Fruit fly (Drosophila melanogaster) whole organism, embryonic: ENCODE data around the gene CG5608.

Source experiments
- ATbp ChIP-seq: fragments of 200-800 bp; sonication (Bioruptor generic); optimal IDR thresholded peaks from 2 replicates; lab custom pipeline; 2017; ENCODE audit warnings: missing biosample characterization, mild to moderate bottlenecking, missing genetic modification characterization, missing genetic modification reagents
- CG10209 ChIP-seq: fragments of 200-800 bp; sonication (Bioruptor generic); optimal IDR thresholded peaks from 3 replicates; lab custom pipeline; 2017; ENCODE audit warnings: missing biosample characterization, mild to moderate bottlenecking, missing genetic modification characterization, missing genetic modification reagents
- CG1024 ChIP-seq: fragments of 200-800 bp; sonication (Bioruptor generic); IDR thresholded peaks from 2 replicates; pipeline ENCODE4 v1.3.6; 2022; ENCODE audit warnings: missing biosample characterization, missing genetic modification characterization
- CG10654 ChIP-seq: fragments of 200-800 bp; sonication (Bioruptor generic); optimal IDR thresholded peaks from 2 replicates; lab custom pipeline; 2016; ENCODE audit warnings: missing biosample characterization, missing genetic modification characterization
- CG10959 ChIP-seq: fragments of 200-800 bp; sonication (Bioruptor generic); IDR thresholded peaks from 2 replicates; pipeline ENCODE4 v1.3.6; 2022; ENCODE audit warnings: missing biosample characterization, missing genetic modification characterization
- CG10979 ChIP-seq: fragments of 200-800 bp; sonication (Bioruptor generic); optimal IDR thresholded peaks from 2 replicates; lab custom pipeline; 2018; ENCODE audit warnings: missing biosample characterization, mild to moderate bottlenecking, missing genetic modification characterization, moderate library complexity
- CG15269 ChIP-seq: fragments of 200-800 bp; sonication (Bioruptor generic); optimal IDR thresholded peaks from 2 replicates; lab custom pipeline; 2018; ENCODE audit warnings: missing biosample characterization, mild to moderate bottlenecking, missing genetic modification characterization, moderate library complexity
- CG15696 ChIP-seq: fragments of 200-800 bp; sonication (Bioruptor generic); optimal IDR thresholded peaks from 2 replicates; lab custom pipeline; 2019; ENCODE audit warnings: missing biosample characterization, mild to moderate bottlenecking, missing genetic modification characterization, moderate library complexity
- CG1647 ChIP-seq: fragments of 200-800 bp; sonication (Bioruptor generic); optimal IDR thresholded peaks from 3 replicates; lab custom pipeline; 2016; ENCODE audit warnings: missing biosample characterization, missing genetic modification characterization
- CG16863 ChIP-seq: fragments of 200-800 bp; sonication (Bioruptor generic); optimal IDR thresholded peaks from 3 replicates; lab custom pipeline; 2016; ENCODE audit warnings: missing biosample characterization, missing genetic modification characterization
- CG17612 ChIP-seq: fragments of 200-800 bp; sonication (Bioruptor generic); IDR thresholded peaks from 2 replicates; pipeline ENCODE4 v1.3.6; 2022; ENCODE audit warnings: missing biosample characterization, missing genetic modification characterization
- CG17829 ChIP-seq: fragments of 200-800 bp; optimal IDR thresholded peaks from 2 replicates; lab custom pipeline; 2019; ENCODE audit warnings: missing biosample characterization, mild to moderate bottlenecking, missing genetic modification characterization, moderate library complexity
- CG1792 ChIP-seq: fragments of 200-800 bp; sonication (Bioruptor generic); optimal IDR thresholded peaks from 2 replicates; lab custom pipeline; 2016; ENCODE audit warnings: missing biosample characterization, missing genetic modification characterization
- CG2678 ChIP-seq: fragments of 200-800 bp; sonication (Bioruptor generic); optimal IDR thresholded peaks from 3 replicates; lab custom pipeline; 2019; ENCODE audit warnings: missing biosample characterization, mild to moderate bottlenecking, missing genetic modification characterization, moderate library complexity
- CG2889 ChIP-seq: fragments of 200-800 bp; sonication (Bioruptor generic); IDR thresholded peaks from 3 replicates; pipeline ENCODE4 v1.3.6; 2022; ENCODE audit warnings: missing biosample characterization, missing genetic modification characterization
- CG31388 ChIP-seq: fragments of 200-800 bp; sonication (Bioruptor generic); optimal IDR thresholded peaks from 2 replicates; lab custom pipeline; 2016; ENCODE audit warnings: missing biosample characterization, missing genetic modification characterization
- CG32772 ChIP-seq: fragments of 200-800 bp; sonication (Bioruptor generic); IDR thresholded peaks from 2 replicates; pipeline ENCODE4 v1.3.6; 2022; ENCODE audit warnings: missing biosample characterization, missing genetic modification characterization
- CG34422 ChIP-seq: fragments of 200-800 bp; sonication (Bioruptor generic); IDR thresholded peaks from 3 replicates; pipeline ENCODE4 v1.3.6; 2022; ENCODE audit warnings: missing biosample characterization, missing genetic modification characterization
- CG3995 ChIP-seq: fragments of 200-800 bp; sonication (Bioruptor generic); optimal IDR thresholded peaks from 3 replicates; lab custom pipeline; 2016; ENCODE audit warnings: missing biosample characterization, missing genetic modification characterization
- CG5180 ChIP-seq: fragments of 200-800 bp; sonication (Bioruptor generic); optimal IDR thresholded peaks from 3 replicates; lab custom pipeline; 2017; ENCODE audit warnings: missing biosample characterization, missing genetic modification characterization, mild to moderate bottlenecking, moderate library complexity, missing genetic modification reagents
- CG6683 ChIP-seq: fragments of 200-800 bp; sonication (Bioruptor generic); optimal IDR thresholded peaks from 2 replicates; lab custom pipeline; 2017; ENCODE audit warnings: missing biosample characterization, mild to moderate bottlenecking, missing genetic modification characterization, missing genetic modification reagents
- CG9876 ChIP-seq: fragments of 200-800 bp; sonication (Bioruptor generic); optimal IDR thresholded peaks from 2 replicates; lab custom pipeline; 2016; ENCODE audit warnings: missing biosample characterization, missing genetic modification characterization
- Elba2 ChIP-seq: fragments of 200-800 bp; sonication (Bioruptor generic); optimal IDR thresholded peaks from 3 replicates; lab custom pipeline; 2016; ENCODE audit warnings: missing biosample characterization, missing genetic modification characterization
- Ets65A ChIP-seq: fragments of 200-800 bp; sonication (Bioruptor generic); peaks from one replicate; lab custom pipeline; 2016; ENCODE audit warnings: missing biosample characterization, missing genetic modification characterization
- Jarid2 ChIP-seq: fragments of 200-800 bp; sonication (Bioruptor generic); optimal IDR thresholded peaks from 3 replicates; lab custom pipeline; 2017; ENCODE audit warnings: mild to moderate bottlenecking, missing biosample characterization, missing genetic modification reagents, missing genetic modification characterization
- Mes4 ChIP-seq: fragments of 200-800 bp; sonication (Bioruptor generic); optimal IDR thresholded peaks from 2 replicates; lab custom pipeline; 2016; ENCODE audit warnings: missing biosample characterization, missing genetic modification characterization
- Nf-YA ChIP-seq: fragments of 200-800 bp; sonication (Bioruptor generic); IDR thresholded peaks from 2 replicates; pipeline ENCODE4 v1.3.6; 2022; ENCODE audit warnings: missing biosample characterization, missing genetic modification characterization
- Poxn ChIP-seq: fragments of 200-800 bp; sonication (Bioruptor generic); IDR thresholded peaks from 2 replicates; pipeline ENCODE4 v1.3.6; 2022; ENCODE audit warnings: missing biosample characterization, missing genetic modification characterization
- Ravus ChIP-seq: fragments of 200-800 bp; sonication (Bioruptor generic); IDR thresholded peaks from 2 replicates; pipeline ENCODE4 v1.3.6; 2022; ENCODE audit warnings: missing biosample characterization, missing genetic modification characterization
- ara ChIP-seq: fragments of 200-800 bp; sonication (Bioruptor generic); IDR thresholded peaks from 2 replicates; pipeline ENCODE4 v1.3.6; 2022; ENCODE audit warnings: missing biosample characterization, missing genetic modification characterization
- cad ChIP-seq: fragments of >200 bp; optimal IDR thresholded peaks from 2 replicates; lab custom pipeline; 2017; ENCODE audit warnings: missing biosample characterization, missing genetic modification characterization
- chif ChIP-seq, 2 experiments: fragments of 200-800 bp; sonication (Bioruptor generic); optimal IDR thresholded peaks; 3 replicates each; lab custom pipeline; 2016; ENCODE audit warnings: missing biosample characterization in 2 of 2, missing genetic modification characterization in 2 of 2
- chm ChIP-seq: fragments of 200-800 bp; sonication (Bioruptor generic); IDR thresholded peaks from 2 replicates; pipeline ENCODE4 v1.3.6; 2022; ENCODE audit warnings: missing biosample characterization, missing genetic modification characterization
- ci ChIP-seq: fragments of 200-800 bp; sonication (Bioruptor generic); IDR thresholded peaks from 3 replicates; pipeline ENCODE4 v1.3.6; 2022; ENCODE audit warnings: missing biosample characterization, missing genetic modification characterization
- crol ChIP-seq: fragments of 200-800 bp; sonication (Bioruptor generic); IDR thresholded peaks from 2 replicates; pipeline ENCODE4 v1.3.6; 2022; ENCODE audit warnings: missing biosample characterization, missing genetic modification characterization
- da ChIP-seq: fragments of 200-800 bp; sonication (Bioruptor generic); optimal IDR thresholded peaks from 2 replicates; lab custom pipeline; 2016; ENCODE audit warnings: missing biosample characterization, missing genetic modification characterization
- dysf ChIP-seq: fragments of 200-800 bp; sonication (Bioruptor generic); IDR thresholded peaks from 3 replicates; pipeline ENCODE4 v1.3.6; 2022; ENCODE audit warnings: missing biosample characterization, missing genetic modification characterization
- fu2 ChIP-seq: fragments of 200-800 bp; sonication (Bioruptor generic); optimal IDR thresholded peaks from 2 replicates; lab custom pipeline; 2016; ENCODE audit warnings: missing biosample characterization, missing genetic modification characterization
- gce ChIP-seq: fragments of 200-800 bp; sonication (Bioruptor generic); IDR thresholded peaks from 3 replicates; pipeline ENCODE4 v1.3.6; 2022; ENCODE audit warnings: missing biosample characterization, missing genetic modification characterization
- ham ChIP-seq: fragments of 200-800 bp; sonication (Bioruptor generic); IDR thresholded peaks from 2 replicates; pipeline ENCODE4 v1.3.6; 2022; ENCODE audit warnings: missing biosample characterization, missing genetic modification characterization
- kay ChIP-seq: fragments of 200-800 bp; sonication (Bioruptor generic); optimal IDR thresholded peaks from 2 replicates; lab custom pipeline; 2016; ENCODE audit warnings: missing biosample characterization, missing genetic modification characterization
- maf-S ChIP-seq: fragments of 200-800 bp; sonication (Bioruptor generic); optimal IDR thresholded peaks from 2 replicates; lab custom pipeline; 2016; ENCODE audit warnings: missing biosample characterization, missing genetic modification characterization
- nau ChIP-seq: fragments of 200-800 bp; sonication (Bioruptor generic); optimal IDR thresholded peaks from 3 replicates; lab custom pipeline; 2017; ENCODE audit warnings: missing biosample characterization, mild to moderate bottlenecking, missing genetic modification characterization, missing genetic modification reagents
- nerfin-2 ChIP-seq: fragments of 200-800 bp; sonication (Bioruptor generic); IDR thresholded peaks from 2 replicates; pipeline ENCODE4 v1.3.6; 2022; ENCODE audit warnings: missing biosample characterization, missing genetic modification characterization; ENCODE audit not compliant: partially characterized antibody
- onecut ChIP-seq: fragments of 200-800 bp; sonication (Bioruptor generic); IDR thresholded peaks from 2 replicates; pipeline ENCODE4 v1.3.6; 2022; ENCODE audit warnings: missing biosample characterization, missing genetic modification characterization
- peb ChIP-seq: fragments of 200-800 bp; sonication (Bioruptor generic); IDR thresholded peaks from 2 replicates; pipeline ENCODE4 v1.3.6; 2022; ENCODE audit warnings: missing biosample characterization, missing genetic modification characterization
- rib ChIP-seq: fragments of 200-800 bp; sonication (Bioruptor generic); IDR thresholded peaks from 2 replicates; pipeline ENCODE4 v1.3.6; 2022; ENCODE audit warnings: missing biosample characterization, missing genetic modification characterization
- schlank ChIP-seq: fragments of 200-800 bp; sonication (Bioruptor generic); optimal IDR thresholded peaks from 2 replicates; lab custom pipeline; 2018; ENCODE audit warnings: missing biosample characterization, mild to moderate bottlenecking, missing genetic modification characterization
- shn ChIP-seq: fragments of 200-800 bp; sonication (Bioruptor generic); optimal IDR thresholded peaks from 3 replicates; lab custom pipeline; 2016; ENCODE audit warnings: missing biosample characterization, missing genetic modification characterization
- sima ChIP-seq: fragments of 200-800 bp; sonication (Bioruptor generic); optimal IDR thresholded peaks from 2 replicates; lab custom pipeline; 2016; ENCODE audit warnings: missing biosample characterization, missing genetic modification characterization
- tap ChIP-seq: fragments of 200-800 bp; optimal IDR thresholded peaks from 3 replicates; lab custom pipeline; 2019; ENCODE audit warnings: missing biosample characterization, mild to moderate bottlenecking, missing genetic modification characterization, moderate library complexity
- vnd ChIP-seq: fragments of 200-800 bp; sonication (Bioruptor generic); IDR thresholded peaks from 3 replicates; pipeline ENCODE4 v1.3.6; 2022; ENCODE audit warnings: missing biosample characterization, missing genetic modification characterization; ENCODE audit not compliant: partially characterized antibody

CG5608 gene

dm6 chr3R:12422379-12422975 lies 42.6 kb downstream of the CG5608 start, which contains the start of the genes Scgbeta and CG17202 (continued):
- no peak for TF ChIP-seq Poxn
- no peak for TF ChIP-seq Mes4
- TF ChIP-seq gce (GFP tag; lab: Robert Waterston, UW) = no peak
- TF ChIP-seq CG17829 (tag; lab: Kevin White, UChicago) = peak; percentile 27
- TF ChIP-seq CG1647 (GFP tag; lab: Kevin White, UChicago) = no peak
- TF ChIP-seq ham = no peak
- TF ChIP-seq ara = no peak
- no peak for TF ChIP-seq dysf (GFP tag; lab: Robert Waterston, UW)
- no peak for TF ChIP-seq CG2889 (GFP tag; lab: Robert Waterston, UW)
- no peak for TF ChIP-seq CG32772 (GFP tag; lab: Robert Waterston, UW)
- TF ChIP-seq CG15696 (tag; lab: Kevin White, UChicago) = no peak
- no peak for TF ChIP-seq CG16863 (GFP tag; lab: Kevin White, UChicago)
- no peak for TF ChIP-seq Ravus (GFP tag; lab: Robert Waterston, UW)
- TF ChIP-seq CG10654 (GFP tag; lab: Kevin White, UChicago) = no peak
- no peak for TF ChIP-seq shn (GFP tag; lab: Kevin White, UChicago)
- no peak for TF ChIP-seq Elba2 (GFP tag; lab: Kevin White, UChicago)
- no peak for TF ChIP-seq nau
- no peak for TF ChIP-seq kay (GFP tag; lab: Kevin White, UChicago)
- TF ChIP-seq Ets65A (GFP tag; lab: Kevin White, UChicago) = peak; percentile 49
- TF ChIP-seq chif (GFP tag; optimal IDR thresholded peaks at IDR 0.05; lab: Kevin White, UChicago) = peak in 1 of 2 experiments; percentile 8
- TF ChIP-seq rib (GFP tag; lab: Robert Waterston, UW) = no peak
- TF ChIP-seq fu2 (GFP tag; lab: Kevin White, UChicago) = peak; percentile 38
- no peak for TF ChIP-seq CG9876 (GFP tag; lab: Kevin White, UChicago)
- TF ChIP-seq CG5180 (GFP tag; lab: Kevin White, UChicago) = no peak
- no peak for TF ChIP-seq Jarid2 (GFP tag; lab: Kevin White, UChicago)
- no peak for TF ChIP-seq CG15269 (tag; lab: Kevin White, UChicago)
- TF ChIP-seq Nf-YA (GFP tag; lab: Robert Waterston, UW) = no peak
- TF ChIP-seq ci (GFP tag; lab: Robert Waterston, UW) = 0 out of 3 replicates have a peak, but pooled peaks have one; percentile 29
- no peak for TF ChIP-seq CG1024
- TF ChIP-seq cad (GFP tag; lab: Kevin White, UChicago) = no peak
- no peak for TF ChIP-seq da (GFP tag; lab: Kevin White, UChicago)
- TF ChIP-seq vnd (GFP tag; lab: Robert Waterston, UW) = no peak
- TF ChIP-seq peb = no peak
- TF ChIP-seq CG3995 (GFP tag; lab: Kevin White, UChicago) = no peak
- no peak for TF ChIP-seq maf-S (GFP tag; lab: Kevin White, UChicago)
- TF ChIP-seq CG34422 (GFP tag; lab: Robert Waterston, UW) = no peak
- no peak for TF ChIP-seq ATbp (GFP tag; lab: Kevin White, UChicago)
- TF ChIP-seq CG17612 = no peak
- peak; percentile 29 for TF ChIP-seq onecut (GFP tag; lab: Robert Waterston, UW)
- TF ChIP-seq CG10209 (GFP tag; lab: Kevin White, UChicago) = no peak
- no peak for TF ChIP-seq crol (GFP tag; lab: Robert Waterston, UW)
- no peak for TF ChIP-seq CG6683 (GFP tag; lab: Kevin White, UChicago)
- TF ChIP-seq CG31388 (GFP tag; lab: Kevin White, UChicago) = no peak
- no peak for TF ChIP-seq CG1792 (GFP tag; lab: Kevin White, UChicago)
- TF ChIP-seq nerfin-2 (GFP tag; lab: Robert Waterston, UW) = no peak
- no peak for TF ChIP-seq chm (GFP tag; lab: Robert Waterston, UW)
- TF ChIP-seq sima = no peak
- TF ChIP-seq CG10959 (GFP tag; lab: Robert Waterston, UW) = no peak
- TF ChIP-seq schlank = no peak
- TF ChIP-seq tap = no peak
- no peak for TF ChIP-seq CG2678 (tag; lab: Kevin White, UChicago)
- no peak for TF ChIP-seq CG10979 (tag; lab: Kevin White, UChicago)
